Worm (Caenorhabditis elegans) whole organism, midembryonic: ENCODE data around the gene twk-18.

Source experiments
- T22C8.4 ChIP-seq: fragments of 200-800 bp; sonication (Bioruptor generic); IDR thresholded peaks from 2 replicates; pipeline ENCODE4 v1.3.6; 2022; ENCODE audit warnings: missing genetic modification characterization, missing compliant biosample characterization
- cog-1 ChIP-seq: sonication (generic microtip); optimal IDR thresholded peaks from 2 replicates; lab custom pipeline; 2016; ENCODE audit warnings: missing genetic modification characterization, missing compliant biosample characterization
- flt-1 ChIP-seq: fragments of 200-800 bp; sonication (Bioruptor generic); IDR thresholded peaks from 2 replicates; pipeline ENCODE4 v1.3.6; 2022; ENCODE audit warnings: missing genetic modification characterization, missing compliant biosample characterization
- klf-2 ChIP-seq: fragments of 200-800 bp; sonication (Bioruptor generic); conservative IDR thresholded peaks from 2 replicates; pipeline ENCODE4 v1.3.6; 2022; ENCODE audit warnings: missing genetic modification reagents, missing genetic modification characterization, missing compliant biosample characterization
- med-1 ChIP-seq: sonication (generic microtip); optimal IDR thresholded peaks from 2 replicates; lab custom pipeline; 2017; ENCODE audit warnings: missing genetic modification characterization, mild to moderate bottlenecking, missing compliant biosample characterization, antibody characterized with exemption, missing genetic modification reagents; ENCODE audit not compliant: insufficient read depth
- ref-1 ChIP-seq: fragments of 200-800 bp; sonication (Bioruptor generic); conservative IDR thresholded peaks from 2 replicates; pipeline ENCODE4 v1.3.6; 2022; ENCODE audit warnings: missing genetic modification reagents, missing genetic modification characterization, missing compliant biosample characterization
- tab-1 ChIP-seq: fragments of 200-800 bp; sonication (Bioruptor generic); IDR thresholded peaks from 2 replicates; pipeline ENCODE4 v1.3.6; 2022; ENCODE audit warnings: missing genetic modification characterization, missing compliant biosample characterization
- ztf-23 ChIP-seq: fragments of 200-800 bp; sonication (Bioruptor generic); IDR thresholded peaks from 2 replicates; pipeline ENCODE4 v1.3.6; 2022; ENCODE audit warnings: missing genetic modification reagents, missing genetic modification characterization, missing compliant biosample characterization
- ztf-29 ChIP-seq: fragments of 200-800 bp; sonication (Bioruptor generic); IDR thresholded peaks from 2 replicates; pipeline ENCODE4 v1.3.6; 2022; ENCODE audit warnings: missing genetic modification reagents, missing genetic modification characterization, missing compliant biosample characterization

Gene twk-18

DNA sequence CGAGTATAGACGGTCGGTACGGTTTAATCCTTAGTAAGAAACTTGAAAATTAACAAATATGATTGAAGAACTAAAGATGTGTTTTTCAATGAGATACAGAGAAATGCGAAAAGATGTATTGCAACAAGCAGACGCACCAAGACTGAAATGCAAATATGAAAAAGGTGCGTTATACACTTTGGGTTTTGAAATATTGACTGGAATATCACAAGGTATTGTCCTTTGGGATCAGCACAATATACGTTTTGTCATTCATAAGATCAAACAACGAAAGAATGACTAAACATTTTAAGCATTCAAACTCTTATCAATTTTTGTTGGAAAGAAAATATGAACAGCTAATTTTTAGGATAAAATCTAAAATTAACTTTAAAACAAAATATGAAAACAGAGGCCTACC, 34.9 kb downstream of the twk-18 start, which contains the start of gene T25B6.6:
Gene T25B6.6 (minus strand): TSS at position 101 of the 400 bp plus-strand sequence.
- TF ChIP-seq tab-1 (no peak), T22C8.4 (GFP tag; lab: Robert Waterston, UW) (no peak)

DNA sequence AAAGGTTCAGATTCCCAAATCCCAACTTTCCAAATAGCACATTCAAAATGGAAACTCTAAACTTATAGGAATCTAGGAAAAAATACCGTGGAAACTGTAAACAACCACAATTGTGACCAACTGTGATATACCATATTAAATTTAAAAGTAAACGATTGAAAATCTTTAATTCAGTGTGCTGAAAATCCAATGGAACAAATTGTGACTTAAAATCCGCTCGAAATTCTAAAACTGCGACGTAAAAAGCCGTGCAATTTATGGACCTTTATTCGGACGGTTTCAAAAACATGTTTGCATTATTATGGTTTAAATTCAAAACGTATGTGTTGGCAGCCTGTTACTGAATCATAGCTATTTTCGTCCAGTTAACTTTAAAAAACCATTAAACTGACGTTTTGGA, 35.9 kb downstream of the twk-18 start:
- TF ChIP-seq med-1 (no peak), ztf-29 (GFP tag; lab: Robert Waterston, UW) (no peak), ztf-23 (GFP tag; lab: Robert Waterston, UW) (no peak), klf-2 (GFP tag; lab: Robert Waterston, UW) (no peak), flt-1 (GFP tag; lab: Robert Waterston, UW) (no peak), cog-1 (no peak), T22C8.4 (GFP tag; lab: Robert Waterston, UW) (no peak), ref-1 (GFP tag; lab: Robert Waterston, UW) (no peak), tab-1 (no peak)

ce11 chrX:9024270-9024669, 36.3 kb downstream of the twk-18 start:
- TF ChIP-seq med-1 (no peak), ref-1 (GFP tag; lab: Robert Waterston, UW) (peak; percentile 71; the same call in 1 of the 2 replicates), tab-1 (no peak), flt-1 (GFP tag; lab: Robert Waterston, UW) (no peak; the same call in 1 of the 2 replicates), T22C8.4 (GFP tag; lab: Robert Waterston, UW) (peak; percentile 34; the same call in 1 of the 2 replicates), klf-2 (GFP tag; lab: Robert Waterston, UW) (no peak)

DNA sequence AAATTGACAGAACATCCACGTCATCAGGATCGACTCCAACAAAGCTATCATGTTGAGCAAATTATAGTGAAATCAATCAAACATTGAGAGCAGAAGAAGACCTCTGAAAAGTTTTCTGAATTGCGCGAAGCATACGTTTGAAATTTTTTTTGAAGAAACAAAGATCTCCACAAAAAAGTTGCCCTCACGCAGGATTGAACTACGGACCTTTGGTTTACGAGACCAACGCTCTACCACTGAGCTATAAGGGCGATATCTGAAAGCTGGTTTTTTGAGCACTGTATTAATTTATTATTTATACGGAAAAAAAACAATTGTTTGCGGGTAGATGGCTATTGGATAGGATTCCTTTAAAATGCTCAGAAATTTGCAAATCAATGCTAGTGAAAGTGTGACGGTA, 37.6 kb downstream of the twk-18 start:
- TF ChIP-seq ztf-29 (GFP tag; lab: Robert Waterston, UW) (no peak), ztf-23 (GFP tag; lab: Robert Waterston, UW) (no peak), klf-2 (GFP tag; lab: Robert Waterston, UW) (no peak), tab-1 (no peak), T22C8.4 (GFP tag; lab: Robert Waterston, UW) (no peak), ref-1 (GFP tag; lab: Robert Waterston, UW) (no peak), cog-1 (no peak), flt-1 (GFP tag; lab: Robert Waterston, UW) (no peak), med-1 (no peak)

ce11 chrX:9027304-9027703, 39.4 kb downstream of the twk-18 start, which contains the start of gene T25B6.3:
Gene T25B6.3 (plus strand): TSS chrX:9027604.
- TF ChIP-seq ztf-29 (GFP tag; lab: Robert Waterston, UW) (no peak), flt-1 (GFP tag; lab: Robert Waterston, UW) (no peak), ref-1 (GFP tag; lab: Robert Waterston, UW) (no peak), T22C8.4 (GFP tag; lab: Robert Waterston, UW) (no peak), tab-1 (no peak), klf-2 (GFP tag; lab: Robert Waterston, UW) (no peak), cog-1 (no peak), med-1 (no peak), ztf-23 (GFP tag; lab: Robert Waterston, UW) (no peak)

DNA sequence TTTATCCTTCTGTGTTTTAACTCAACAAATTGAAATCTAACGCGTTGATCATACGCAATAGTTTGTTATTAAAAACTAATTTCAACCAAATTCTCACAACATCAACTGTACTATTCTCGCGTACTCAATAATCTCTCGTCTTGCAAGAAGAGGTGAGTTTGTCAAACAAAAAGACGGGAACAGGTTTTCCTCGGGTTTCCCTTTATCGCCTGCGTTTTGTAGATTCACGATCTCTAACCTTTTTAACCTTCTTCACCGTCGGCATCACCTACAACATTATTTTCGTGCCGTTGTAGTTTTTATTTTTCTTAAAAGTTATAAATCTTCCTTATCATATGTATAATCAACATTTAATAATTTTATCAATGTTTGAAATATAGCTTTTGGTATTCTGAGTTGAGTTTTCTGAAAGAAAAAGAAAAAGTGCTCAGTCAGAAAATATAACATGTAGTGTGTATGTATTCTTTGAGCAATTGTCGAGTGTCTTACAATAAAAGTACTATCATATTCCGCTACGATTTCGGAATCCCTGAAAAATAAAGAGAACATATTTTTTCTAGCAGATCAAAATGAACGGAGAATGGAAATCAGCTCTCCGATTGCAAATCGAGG, 41.1 kb downstream of the twk-18 start, which contains the start of gene snf-12:
Gene snf-12 (plus strand): TSS at position 562 of the 612 bp plus-strand sequence.
- TF ChIP-seq tab-1 (no peak), klf-2 (GFP tag; lab: Robert Waterston, UW) (no peak), ztf-29 (GFP tag; lab: Robert Waterston, UW) (no peak), ztf-23 (GFP tag; lab: Robert Waterston, UW) (no peak), T22C8.4 (GFP tag; lab: Robert Waterston, UW) (no peak), ref-1 (GFP tag; lab: Robert Waterston, UW) (no peak), flt-1 (GFP tag; lab: Robert Waterston, UW) (no peak), cog-1 (no peak), med-1 (no peak)

DNA sequence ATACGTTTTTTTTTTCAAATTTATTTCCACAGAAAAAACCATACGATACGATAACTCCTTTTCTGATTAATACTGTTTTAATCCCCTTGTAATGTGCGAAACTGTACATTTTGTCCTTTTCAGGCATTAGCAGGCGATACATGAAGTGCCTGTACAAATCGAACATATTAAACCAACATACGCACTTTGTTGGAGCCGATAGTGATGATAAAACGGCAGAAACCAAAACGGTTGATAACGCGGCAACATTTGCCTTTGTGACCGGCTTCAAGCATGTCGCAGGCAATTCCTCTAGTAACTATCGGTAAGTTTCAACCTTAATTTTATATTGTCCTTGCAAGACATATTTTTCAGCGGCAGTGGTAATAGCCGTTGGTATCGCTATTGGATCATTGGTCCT, 46.4 kb downstream of the twk-18 start, which contains the start of gene nep-22:
Gene nep-22 (plus strand): TSS at position 245 of the 400 bp plus-strand sequence.
- TF ChIP-seq ref-1 (GFP tag; lab: Robert Waterston, UW) = no peak
- TF ChIP-seq flt-1 (GFP tag; lab: Robert Waterston, UW) = no peak
- TF ChIP-seq ztf-29 (GFP tag; lab: Robert Waterston, UW) = no peak
- no peak for TF ChIP-seq T22C8.4 (GFP tag; lab: Robert Waterston, UW)
- TF ChIP-seq cog-1 = no peak
- no peak for TF ChIP-seq tab-1
- no peak for TF ChIP-seq ztf-23 (GFP tag; lab: Robert Waterston, UW)
- no peak for TF ChIP-seq med-1
- TF ChIP-seq klf-2 (GFP tag; lab: Robert Waterston, UW) = no peak

ce11 chrX:9035142-9035541, 47.2 kb downstream of the twk-18 start:
- no peak for TF ChIP-seq flt-1 (GFP tag; lab: Robert Waterston, UW)
- TF ChIP-seq tab-1 = no peak
- TF ChIP-seq ztf-23 (GFP tag; lab: Robert Waterston, UW) = no peak
- no peak for TF ChIP-seq T22C8.4 (GFP tag; lab: Robert Waterston, UW)
- no peak for TF ChIP-seq med-1
- TF ChIP-seq ref-1 (GFP tag; lab: Robert Waterston, UW) = no peak
- no peak for TF ChIP-seq ztf-29 (GFP tag; lab: Robert Waterston, UW)
- no peak for TF ChIP-seq klf-2 (GFP tag; lab: Robert Waterston, UW)
- TF ChIP-seq cog-1 = no peak

DNA sequence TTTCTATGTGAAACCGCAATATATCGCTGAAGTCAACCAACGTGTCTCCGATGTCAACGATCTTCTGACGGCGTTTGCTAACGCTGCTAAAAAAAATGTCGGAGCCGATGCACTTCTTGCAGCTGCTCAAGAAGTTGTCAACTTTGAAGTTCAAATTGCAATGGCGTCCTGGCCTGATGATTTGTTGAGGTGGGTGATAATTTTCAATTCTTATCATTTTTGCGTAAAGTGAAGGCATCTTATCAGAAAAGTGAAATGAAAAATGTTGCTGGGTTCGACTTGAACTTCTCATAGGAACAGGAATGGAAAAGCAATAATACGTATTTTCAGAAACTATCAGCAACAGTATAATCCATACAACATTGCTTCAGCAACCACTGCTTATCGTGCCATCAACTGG, 48.3 kb downstream of the twk-18 start:
- TF ChIP-seq med-1 = no peak
- TF ChIP-seq tab-1 = no peak
- TF ChIP-seq T22C8.4 (GFP tag; lab: Robert Waterston, UW) = no peak
- no peak for TF ChIP-seq cog-1
- TF ChIP-seq ref-1 (GFP tag; lab: Robert Waterston, UW) = no peak
- no peak for TF ChIP-seq flt-1 (GFP tag; lab: Robert Waterston, UW)
- TF ChIP-seq ztf-29 (GFP tag; lab: Robert Waterston, UW) = no peak
- no peak for TF ChIP-seq klf-2 (GFP tag; lab: Robert Waterston, UW)
- TF ChIP-seq ztf-23 (GFP tag; lab: Robert Waterston, UW) = no peak
